Fruit fly (Drosophila melanogaster): Measurements from ENCODE around the gene INPP5E.

INPP5E gene

dm6 chr3L:12305896-12306295 lies 28.4 kb downstream of the INPP5E start (continued):
- TF ChIP-seq CG8765 (GFP tag; IDR thresholded peaks at IDR 0.05) (no peak), BEAF-32 (GFP tag; optimal IDR thresholded peaks at IDR 0.05) (no peak), CG2678 (tag; optimal IDR thresholded peaks at IDR 0.05) (peak; percentile 47), crc (GFP tag; optimal IDR thresholded peaks at IDR 0.05) (no peak), CG3847 (GFP tag; IDR thresholded peaks at IDR 0.05) (no peak), Poxn (GFP tag; IDR thresholded peaks at IDR 0.05) (no peak), CG15269 (tag; optimal IDR thresholded peaks at IDR 0.05) (peak; percentile 26), CG8089 (GFP tag; optimal IDR thresholded peaks at IDR 0.05) (no peak), CG7987 (GFP tag; optimal IDR thresholded peaks at IDR 0.05) (no peak), gem (tag; optimal IDR thresholded peaks at IDR 0.05) (peak; percentile 53), chm (GFP tag; IDR thresholded peaks at IDR 0.05) (no peak), CG43689 (GFP tag; IDR thresholded peaks at IDR 0.05) (no peak), HLH3B (GFP tag; IDR thresholded peaks at IDR 0.05) (0 out of 2 replicates have a peak, but pooled peaks have one; percentile 21), CG4282 (GFP tag; optimal IDR thresholded peaks at IDR 0.05) (no peak), tup (GFP tag; optimal IDR thresholded peaks at IDR 0.05) (no peak), Dfd (GFP tag; optimal IDR thresholded peaks at IDR 0.05) (no peak), eve (GFP tag; optimal IDR thresholded peaks at IDR 0.05) (no peak), ranshi (GFP tag; IDR thresholded peaks at IDR 0.05) (no peak), Dp (GFP tag; optimal IDR thresholded peaks at IDR 0.05) (no peak), gcm2 (GFP tag; optimal IDR thresholded peaks at IDR 0.05) (no peak), bbx (GFP tag; IDR thresholded peaks at IDR 0.05; ENCODE audit: partially characterized antibody) (no peak), CG18764 (GFP tag; optimal IDR thresholded peaks at IDR 0.05) (no peak), CG4424 (GFP tag; optimal IDR thresholded peaks at IDR 0.05) (no peak), CrebB (tag; optimal IDR thresholded peaks at IDR 0.05) (no peak), Blimp-1 (GFP tag; optimal IDR thresholded peaks at IDR 0.05) (peak; percentile 26), Hr51 (GFP tag; optimal IDR thresholded peaks at IDR 0.05) (peak in 1 of 2 experiments; percentile 26), ems (GFP tag; optimal IDR thresholded peaks at IDR 0.05) (no peak), CG17568 (GFP tag; optimal IDR thresholded peaks at IDR 0.05) (no peak), br (optimal IDR thresholded peaks at IDR 0.05) (no peak), CG1602 (GFP tag; optimal IDR thresholded peaks at IDR 0.05) (no peak), ind (GFP tag; optimal IDR thresholded peaks at IDR 0.05) (no peak), TFAM (GFP tag; optimal IDR thresholded peaks at IDR 0.05) (no peak), sens-2 (GFP tag; IDR thresholded peaks at IDR 0.05) (no peak), zen (tag; optimal IDR thresholded peaks at IDR 0.05) (no peak), bab2 (GFP tag; optimal IDR thresholded peaks at IDR 0.05) (no peak), CG8944 (GFP tag; optimal IDR thresholded peaks at IDR 0.05) (no peak), NfI (GFP tag; optimal IDR thresholded peaks at IDR 0.05) (no peak), HmgZ (tag; optimal IDR thresholded peaks at IDR 0.05) (no peak), CG7556 (GFP tag; optimal IDR thresholded peaks at IDR 0.05) (peak; percentile 15), pita (GFP tag; optimal IDR thresholded peaks at IDR 0.05) (no peak), CG13123 (GFP tag; optimal IDR thresholded peaks at IDR 0.05) (no peak), run (tag; optimal IDR thresholded peaks at IDR 0.05) (no peak), CG9817 (tag; optimal IDR thresholded peaks at IDR 0.05) (no peak), CG9215 (GFP tag; IDR thresholded peaks at IDR 0.05) (no peak), CG9932 (GFP tag; IDR thresholded peaks at IDR 0.05) (no peak), al (GFP tag; IDR thresholded peaks at IDR 0.05) (no peak), gfzf (GFP tag; optimal IDR thresholded peaks at IDR 0.05) (no peak), CG11398 (GFP tag; optimal IDR thresholded peaks at IDR 0.05) (no peak), scrt (GFP tag; optimal IDR thresholded peaks at IDR 0.05) (no peak), corto (GFP tag; optimal IDR thresholded peaks at IDR 0.05) (no peak), CG9609 (GFP tag; optimal IDR thresholded peaks at IDR 0.05) (no peak), Dref (GFP tag; IDR thresholded peaks at IDR 0.05) (no peak), Drgx (GFP tag; IDR thresholded peaks at IDR 0.05) (no peak)

Data from whole organism, embryonic.